Fruit fly (Drosophila melanogaster): ENCODE results near the gene Pkcdelta.

Gene Pkcdelta

DNA sequence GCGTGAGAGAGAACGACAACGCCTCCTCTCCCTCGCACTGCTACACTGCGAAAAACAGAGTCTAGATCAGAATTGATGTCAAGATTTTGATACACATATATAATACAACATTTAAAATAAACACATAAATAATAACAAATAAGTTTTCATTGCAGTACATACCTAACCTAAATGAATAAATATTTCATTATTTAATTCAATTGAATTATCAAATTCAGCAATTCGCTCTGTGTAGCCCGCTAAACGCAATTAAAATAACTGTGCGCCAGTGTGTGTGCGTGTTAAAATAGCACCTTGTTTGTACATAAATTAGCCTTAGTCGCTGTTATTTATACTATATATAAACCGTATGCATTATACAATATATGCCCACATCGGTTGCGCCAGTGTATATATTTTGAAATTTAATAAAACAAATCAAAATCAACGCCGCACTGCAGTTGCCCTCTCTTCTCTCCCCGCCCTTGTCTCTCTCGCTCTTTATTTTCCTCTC, 40.3 kb downstream of the Pkcdelta start (continued):
- TF ChIP-seq Xbp1 (GFP tag; optimal IDR thresholded peaks at IDR 0.05): peak; percentile 92
- TF ChIP-seq Hsf (GFP tag; optimal IDR thresholded peaks at IDR 0.05): peak; percentile 88
- TF ChIP-seq CG32532 (GFP tag; IDR thresholded peaks at IDR 0.05): peak; percentile 98
- peak; percentile 71 for TF ChIP-seq CG2116 (GFP tag; optimal IDR thresholded peaks at IDR 0.05)
- TF ChIP-seq fd96Cb (tag; optimal IDR thresholded peaks at IDR 0.05): peak; percentile 92
- TF ChIP-seq H2.0 (GFP tag; IDR thresholded peaks at IDR 0.05): peak; percentile 92
- peak; percentile 84 for TF ChIP-seq ewg (GFP tag; optimal IDR thresholded peaks at IDR 0.05)
- peak; percentile 93 for TF ChIP-seq NFAT (GFP tag; IDR thresholded peaks at IDR 0.05)
- TF ChIP-seq CG4820 (GFP tag; optimal IDR thresholded peaks at IDR 0.05): peak; percentile 90
- TF ChIP-seq CG15514 (GFP tag; optimal IDR thresholded peaks at IDR 0.05): peak; percentile 90
- TF ChIP-seq HLH4C (GFP tag; IDR thresholded peaks at IDR 0.05; ENCODE audit: partially characterized antibody): no peak
- peak; percentile 94 for TF ChIP-seq unpg (GFP tag; optimal IDR thresholded peaks at IDR 0.05)
- TF ChIP-seq CG32772 (GFP tag; IDR thresholded peaks at IDR 0.05): peak; percentile 94
- TF ChIP-seq bsh (GFP tag; optimal IDR thresholded peaks at IDR 0.05): peak; percentile 75 to 93
- TF ChIP-seq lmd (GFP tag; IDR thresholded peaks at IDR 0.05): peak; percentile 96
- peak; percentile 94 for TF ChIP-seq CG11247 (GFP tag; IDR thresholded peaks at IDR 0.05)
- peak; percentile 12 for TF ChIP-seq CG1792 (GFP tag; optimal IDR thresholded peaks at IDR 0.05)
- TF ChIP-seq sug (tag; optimal IDR thresholded peaks at IDR 0.05): peak; percentile 94
- TF ChIP-seq pfk (GFP tag; optimal IDR thresholded peaks at IDR 0.05): peak; percentile 52
- TF ChIP-seq Blimp-1 (GFP tag; optimal IDR thresholded peaks at IDR 0.05): peak; percentile 87
- TF ChIP-seq CG11695 (GFP tag; IDR thresholded peaks at IDR 0.05): peak; percentile 95
- TF ChIP-seq odd (GFP tag; optimal IDR thresholded peaks at IDR 0.05): peak; percentile 88
- no peak for TF ChIP-seq knrl (GFP tag; IDR thresholded peaks at IDR 0.05; ENCODE audit: partially characterized antibody)
- TF ChIP-seq Nf-YB (GFP tag; optimal IDR thresholded peaks at IDR 0.05): peak; percentile 83
- TF ChIP-seq CG31224 (GFP tag; IDR thresholded peaks at IDR 0.05): peak; percentile 93
- TF ChIP-seq jigr1 (GFP tag; IDR thresholded peaks at IDR 0.05): peak; percentile 85
- TF ChIP-seq CG10543 (GFP tag; optimal IDR thresholded peaks at IDR 0.05): peak; percentile 95
- peak; percentile 86 for TF ChIP-seq exex (tag; optimal IDR thresholded peaks at IDR 0.05)
- no peak for TF ChIP-seq yki (optimal IDR thresholded peaks at IDR 0.05)
- TF ChIP-seq caup (GFP tag; optimal IDR thresholded peaks at IDR 0.05; ENCODE audit: severe bottlenecking): peak; percentile 95
- peak; percentile 70 for TF ChIP-seq zfh2 (GFP tag; optimal IDR thresholded peaks at IDR 0.05)
- no peak for TF ChIP-seq Scr (GFP tag; IDR thresholded peaks at IDR 0.05; ENCODE audit: partially characterized antibody)
- no peak for TF ChIP-seq zen2 (GFP tag; IDR thresholded peaks at IDR 0.05; ENCODE audit: partially characterized antibody)
- peak; percentile 97 for TF ChIP-seq CG15269 (tag; optimal IDR thresholded peaks at IDR 0.05)
- peak; percentile 41 for TF ChIP-seq sima (GFP tag; optimal IDR thresholded peaks at IDR 0.05)
- peak; percentile 89 for TF ChIP-seq CG12104 (GFP tag; optimal IDR thresholded peaks at IDR 0.05)
- peak; percentile 95 for TF ChIP-seq CG10147 (GFP tag; optimal IDR thresholded peaks at IDR 0.05)
- peak; percentile 75 for TF ChIP-seq gcm2 (GFP tag; optimal IDR thresholded peaks at IDR 0.05)
- TF ChIP-seq CG16863 (GFP tag; optimal IDR thresholded peaks at IDR 0.05): peak; percentile 46
- no peak for TF ChIP-seq br (optimal IDR thresholded peaks at IDR 0.05)
- no peak for TF ChIP-seq lov (optimal IDR thresholded peaks at IDR 0.05)
- TF ChIP-seq lov (GFP tag; IDR thresholded peaks at IDR 0.05): peak; percentile 72; the same call in 2 of the 3 replicates
- peak; percentile 90 for TF ChIP-seq CG2199 (GFP tag; IDR thresholded peaks at IDR 0.05)
- peak; percentile 84 for TF ChIP-seq CG6272 (GFP tag; IDR thresholded peaks at IDR 0.05)
- TF ChIP-seq sr (GFP tag; IDR thresholded peaks at IDR 0.05): peak; percentile 65; the same call in 1 of the 3 replicates
- TF ChIP-seq Hr3 (GFP tag; optimal IDR thresholded peaks at IDR 0.05): peak; percentile 88
- TF ChIP-seq CG4360 (GFP tag; IDR thresholded peaks at IDR 0.05): peak; percentile 72
- peak; percentile 55 for TF ChIP-seq fu2 (GFP tag; optimal IDR thresholded peaks at IDR 0.05)
- TF ChIP-seq Fer2 (tag; optimal IDR thresholded peaks at IDR 0.05): peak; percentile 92
- peak; percentile 62 for TF ChIP-seq CG17802 (tag; optimal IDR thresholded peaks at IDR 0.05)
- TF ChIP-seq CG15011 (GFP tag; optimal IDR thresholded peaks at IDR 0.05): peak; percentile 91
